Fruit fly (Drosophila melanogaster) whole organism, adult: ENCODE measurements around the gene CG34355.

Experiments
- Clk ChIP-seq: fragments of 200-800 bp; sonication (Bioruptor generic); optimal IDR thresholded peaks from 2 replicates; lab custom pipeline; 2017; ENCODE audit warnings: missing biosample characterization, missing genetic modification characterization
- kay ChIP-seq: fragments of 200-800 bp; sonication (Bioruptor generic); peaks from one replicate; lab custom pipeline; 2016; ENCODE audit warnings: missing biosample characterization, missing genetic modification characterization, borderline replicate concordance
- pad ChIP-seq: fragments of 200-800 bp; sonication (Bioruptor generic); optimal IDR thresholded peaks from 3 replicates; lab custom pipeline; 2017; ENCODE audit warnings: missing biosample characterization, missing genetic modification characterization, mild to moderate bottlenecking, moderate library complexity, missing genetic modification reagents

- no peak for TF ChIP-seq kay (GFP tag; lab: Kevin White, UChicago)
- no peak for TF ChIP-seq Clk (GFP tag; lab: Kevin White, UChicago)
- TF ChIP-seq pad (GFP tag; lab: Kevin White, UChicago): no peak
Measured at dm6 chr3R:23784925-23785680, 18.6 kb upstream of the CG34355 start.
